Worm (Caenorhabditis elegans): Measurements from ENCODE around the gene vps-16.

ce11 chrIII:6420201-6420600, 12.8 kb upstream of the vps-16 start:
- TF ChIP-seq nhr-237 (tag; optimal IDR thresholded peaks at IDR 0.05) (no peak), bed-3 (GFP tag; optimal IDR thresholded peaks at IDR 0.05) (no peak), elt-3 (tag; optimal IDR thresholded peaks at IDR 0.05) (no peak), unc-39 (tag; optimal IDR thresholded peaks at IDR 0.05) (no peak), nhr-12 (tag; optimal IDR thresholded peaks at IDR 0.05) (no peak), nhr-76 (tag; optimal IDR thresholded peaks at IDR 0.05) (no peak), lin-32 (GFP tag; optimal IDR thresholded peaks at IDR 0.05) (no peak), snpc-4 (tag; optimal IDR thresholded peaks at IDR 0.05) (no peak), ztf-11 (tag; optimal IDR thresholded peaks at IDR 0.05) (no peak), lin-13 (tag; optimal IDR thresholded peaks at IDR 0.05) (no peak), ceh-43 (GFP tag; optimal IDR thresholded peaks at IDR 0.05) (no peak), elt-1 (tag; optimal IDR thresholded peaks at IDR 0.05; ENCODE audit: borderline replicate concordance, insufficient read depth) (no peak)
